Fruit fly (Drosophila melanogaster): ENCODE measurements around the gene CG31253.

The CG31253 gene

DNA sequence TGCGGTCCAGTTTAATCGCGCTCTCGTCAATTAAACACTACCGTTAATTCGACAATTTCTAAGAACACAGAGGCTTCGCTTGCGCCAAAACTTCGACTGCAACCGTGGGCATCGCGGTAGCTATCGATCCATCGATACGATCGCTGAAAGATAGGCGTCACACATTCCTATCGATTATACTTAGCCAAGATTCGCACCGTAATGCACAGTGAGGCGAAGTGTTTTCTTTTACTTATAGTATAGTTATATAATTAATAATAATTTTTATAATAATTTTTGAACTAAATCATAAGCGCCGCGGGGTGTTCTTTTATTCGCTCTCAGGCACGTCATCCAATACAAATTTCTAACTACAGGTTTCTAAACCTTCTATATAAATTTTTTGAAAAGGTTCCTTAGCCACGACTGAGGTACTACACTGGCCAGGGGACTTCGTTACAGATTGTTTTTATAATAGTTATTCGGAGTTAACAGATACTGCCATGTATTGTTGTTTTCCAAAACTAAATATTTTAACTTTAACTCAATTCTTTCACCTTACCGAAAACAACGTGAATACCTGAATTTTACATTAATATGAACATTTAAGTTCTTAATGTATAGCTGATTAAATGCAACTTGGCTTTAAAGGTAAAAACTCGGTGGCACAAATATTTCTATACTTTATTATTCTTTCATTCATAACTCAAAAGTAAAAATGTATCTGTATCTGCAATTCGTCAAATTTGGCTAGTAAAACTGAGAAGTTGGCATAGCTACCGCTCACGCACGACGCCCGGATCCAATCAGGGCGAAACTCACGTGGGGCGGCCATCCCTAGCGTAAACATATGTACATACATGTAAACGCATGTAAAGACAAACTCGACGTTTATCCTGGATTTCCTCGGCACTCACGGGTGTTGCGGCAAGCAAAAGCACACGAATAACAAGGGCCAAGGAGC lies 22.4 kb downstream of the CG31253 start, which contains the start of the genes NSD and BOD1 (continued):
- TF ChIP-seq CG43689 (GFP tag; IDR thresholded peaks at IDR 0.05) = no peak
- no peak for TF ChIP-seq TFAM (GFP tag; optimal IDR thresholded peaks at IDR 0.05)
- no peak for TF ChIP-seq CG6854 (GFP tag; optimal IDR thresholded peaks at IDR 0.05)
- TF ChIP-seq CG14667 (GFP tag; IDR thresholded peaks at IDR 0.05) = peak; percentile 58
- TF ChIP-seq cg (GFP tag; optimal IDR thresholded peaks at IDR 0.05) = no peak
- no peak for TF ChIP-seq CG4707 (GFP tag; optimal IDR thresholded peaks at IDR 0.05)
- TF ChIP-seq Hr78 (GFP tag; optimal IDR thresholded peaks at IDR 0.05) = no peak
- peak; percentile 84 for TF ChIP-seq CG32532 (GFP tag; IDR thresholded peaks at IDR 0.05)
- TF ChIP-seq eve (GFP tag; optimal IDR thresholded peaks at IDR 0.05) = no peak
- TF ChIP-seq CG12104 (GFP tag; optimal IDR thresholded peaks at IDR 0.05) = peak; percentile 37
- peak; percentile 14 to 40 for TF ChIP-seq Pdp1 (GFP tag; optimal IDR thresholded peaks at IDR 0.05)
- TF ChIP-seq Blimp-1 (GFP tag; optimal IDR thresholded peaks at IDR 0.05) = no peak
- peak; percentile 79 for TF ChIP-seq CG6175 (GFP tag; IDR thresholded peaks at IDR 0.05)
- TF ChIP-seq CG31224 (GFP tag; IDR thresholded peaks at IDR 0.05) = peak; percentile 59
- no peak for TF ChIP-seq Mad (GFP tag; optimal IDR thresholded peaks at IDR 0.05)
- no peak for TF ChIP-seq pb (GFP tag; optimal IDR thresholded peaks at IDR 0.05)
- TF ChIP-seq gem (tag; optimal IDR thresholded peaks at IDR 0.05) = peak; percentile 78
- 0 out of 2 replicates have a peak, but pooled peaks have one; percentile 46 for TF ChIP-seq CG1024 (GFP tag; IDR thresholded peaks at IDR 0.05)
- no peak for TF ChIP-seq CG8281 (tag; optimal IDR thresholded peaks at IDR 0.05)
- TF ChIP-seq CG10274 (GFP tag; optimal IDR thresholded peaks at IDR 0.05) = no peak
- no peak for TF ChIP-seq Dip2 (GFP tag; IDR thresholded peaks at IDR 0.05)
- peak; percentile 49 for TF ChIP-seq CG17829 (tag; optimal IDR thresholded peaks at IDR 0.05)
- TF ChIP-seq lilli (GFP tag; optimal IDR thresholded peaks at IDR 0.05) = peak; percentile 40
- TF ChIP-seq ERR (GFP tag; optimal IDR thresholded peaks at IDR 0.05) = no peak
- no peak for TF ChIP-seq CG14965 (GFP tag; optimal IDR thresholded peaks at IDR 0.05; ENCODE audit: borderline replicate concordance)
- TF ChIP-seq CG17802 (tag; optimal IDR thresholded peaks at IDR 0.05) = no peak
- peak; percentile 98 for TF ChIP-seq CG6791 (GFP tag; IDR thresholded peaks at IDR 0.05; ENCODE audit: partially characterized antibody)
- TF ChIP-seq sug (tag; optimal IDR thresholded peaks at IDR 0.05) = peak; percentile 40
- no peak for TF ChIP-seq en (GFP tag; optimal IDR thresholded peaks at IDR 0.05)
- peak; percentile 39 for TF ChIP-seq Fer3 (tag; optimal IDR thresholded peaks at IDR 0.05)
- peak; percentile 89 for TF ChIP-seq CG14860 (GFP tag; IDR thresholded peaks at IDR 0.05; ENCODE audit: partially characterized antibody)
- TF ChIP-seq onecut (GFP tag; IDR thresholded peaks at IDR 0.05) = peak; percentile 47
- TF ChIP-seq gfzf (GFP tag; optimal IDR thresholded peaks at IDR 0.05) = peak; percentile 13
- peak; percentile 40; the same call in 1 of the 2 replicates for TF ChIP-seq ttk (GFP tag; IDR thresholded peaks at IDR 0.05)
- peak; percentile 6 for TF ChIP-seq CG12155 (GFP tag; optimal IDR thresholded peaks at IDR 0.05)
- no peak for TF ChIP-seq CG11504 (tag; optimal IDR thresholded peaks at IDR 0.05)
- no peak for TF ChIP-seq Dad (GFP tag; optimal IDR thresholded peaks at IDR 0.05)
- peak; percentile 86 for TF ChIP-seq sna (GFP tag; IDR thresholded peaks at IDR 0.05; ENCODE audit: partially characterized antibody)
- TF ChIP-seq bigmax (GFP tag; optimal IDR thresholded peaks at IDR 0.05) = no peak
- TF ChIP-seq crol (GFP tag; IDR thresholded peaks at IDR 0.05) = peak; percentile 8; the same call in 1 of the 2 replicates
- TF ChIP-seq Max (GFP tag; optimal IDR thresholded peaks at IDR 0.05) = no peak
- no peak for TF ChIP-seq CG5245 (GFP tag; optimal IDR thresholded peaks at IDR 0.05)
- peak; percentile 54 for TF ChIP-seq CG8924 (tag; optimal IDR thresholded peaks at IDR 0.05)
- TF ChIP-seq pho (GFP tag; optimal IDR thresholded peaks at IDR 0.05) = no peak
- peak; percentile 25; the same call in 1 of the 3 replicates for TF ChIP-seq jigr1 (GFP tag; IDR thresholded peaks at IDR 0.05)
- TF ChIP-seq ATbp (GFP tag; optimal IDR thresholded peaks at IDR 0.05) = peak; percentile 47
- peak; percentile 45 for TF ChIP-seq H2.0 (GFP tag; IDR thresholded peaks at IDR 0.05)
- no peak for TF ChIP-seq toy (GFP tag; IDR thresholded peaks at IDR 0.05)
